Worm (Caenorhabditis elegans) whole organism, late embryonic: ENCODE results near the gene F11A5.13.

Source experiments
- C08G9.2 ChIP-seq: sonication (generic microtip); optimal IDR thresholded peaks from 2 replicates; lab custom pipeline; 2016; ENCODE audit warnings: mild to moderate bottlenecking, missing genetic modification characterization, moderate library complexity, missing compliant biosample characterization
- C38D4.7 ChIP-seq: fragments of 200-800 bp; sonication (Bioruptor generic); optimal IDR thresholded peaks from 2 replicates; lab custom pipeline; 2018; ENCODE audit warnings: mild to moderate bottlenecking, missing genetic modification characterization, moderate library complexity, missing compliant biosample characterization
- Y22D7AL.16 ChIP-seq: sonication (generic microtip); optimal IDR thresholded peaks from 2 replicates; lab custom pipeline; 2016; ENCODE audit warnings: missing genetic modification characterization, missing compliant biosample characterization
- ahr-1 ChIP-seq: sonication (generic microtip); optimal IDR thresholded peaks from 2 replicates; lab custom pipeline; 2016; ENCODE audit warnings: missing genetic modification characterization, missing compliant biosample characterization
- ceh-14 ChIP-seq: sonication (generic microtip); optimal IDR thresholded peaks from 2 replicates; lab custom pipeline; 2016; ENCODE audit warnings: missing genotype, missing genetic modification characterization, missing compliant biosample characterization
- ceh-19 ChIP-seq: fragments of 200-800 bp; sonication (Bioruptor generic); optimal IDR thresholded peaks from 2 replicates; lab custom pipeline; 2018; ENCODE audit warnings: mild to moderate bottlenecking, missing genetic modification characterization, missing compliant biosample characterization
- ceh-22 ChIP-seq: sonication (generic microtip); optimal IDR thresholded peaks from 2 replicates; lab custom pipeline; 2017; ENCODE audit warnings: missing biosample characterization, missing genetic modification characterization
- ceh-24 ChIP-seq: sonication (generic microtip); optimal IDR thresholded peaks from 2 replicates; lab custom pipeline; 2016; ENCODE audit warnings: mild to moderate bottlenecking, missing genetic modification characterization, missing compliant biosample characterization
- ceh-30 ChIP-seq: fragments of 150-350 bp; optimal IDR thresholded peaks from 2 replicates; lab custom pipeline; 2014; ENCODE audit warnings: missing biosample characterization, missing genetic modification characterization
- ceh-31 ChIP-seq: sonication (generic microtip); optimal IDR thresholded peaks from 2 replicates; lab custom pipeline; 2016; ENCODE audit warnings: missing genetic modification characterization, missing compliant biosample characterization
- ceh-34 ChIP-seq: sonication (generic microtip); optimal IDR thresholded peaks from 2 replicates; lab custom pipeline; 2016; ENCODE audit warnings: mild to moderate bottlenecking, missing genetic modification characterization, missing compliant biosample characterization
- ceh-45 ChIP-seq: fragments of 200-800 bp; sonication (Bioruptor generic); IDR thresholded peaks from 2 replicates; pipeline ENCODE4 v1.3.6; 2022; ENCODE audit warnings: missing genetic modification reagents, missing genetic modification characterization, missing compliant biosample characterization
- ceh-9 ChIP-seq: sonication (generic microtip); optimal IDR thresholded peaks from 2 replicates; lab custom pipeline; 2016; ENCODE audit warnings: mild to moderate bottlenecking, missing genetic modification characterization, inconsistent platforms, missing compliant biosample characterization
- dmd-4 ChIP-seq: sonication (generic microtip); optimal IDR thresholded peaks from 2 replicates; lab custom pipeline; 2016; ENCODE audit warnings: borderline replicate concordance, missing genetic modification characterization, missing compliant biosample characterization
- dve-1 ChIP-seq: sonication (generic microtip); optimal IDR thresholded peaks from 2 replicates; lab custom pipeline; 2017; ENCODE audit warnings: antibody characterized with exemption, mild to moderate bottlenecking, missing genetic modification characterization, missing compliant biosample characterization
- elt-4 ChIP-seq: sonication (generic microtip); optimal IDR thresholded peaks from 2 replicates; lab custom pipeline; 2016; ENCODE audit warnings: missing genetic modification characterization, missing compliant biosample characterization
- ets-4 ChIP-seq: sonication (generic microtip); optimal IDR thresholded peaks from 2 replicates; lab custom pipeline; 2016; ENCODE audit warnings: missing genetic modification characterization, missing compliant biosample characterization
- fax-1 ChIP-seq: sonication (generic microtip); optimal IDR thresholded peaks from 2 replicates; lab custom pipeline; 2016; ENCODE audit warnings: missing genotype, missing genetic modification characterization, missing compliant biosample characterization
- fkh-10 ChIP-seq: fragments of 150-350 bp; optimal IDR thresholded peaks from 2 replicates; lab custom pipeline; 2014; ENCODE audit warnings: missing biosample characterization, missing genetic modification reagents, missing genetic modification characterization
- fkh-6 ChIP-seq: sonication (generic microtip); optimal IDR thresholded peaks from 2 replicates; lab custom pipeline; 2016; ENCODE audit warnings: missing genetic modification characterization, missing compliant biosample characterization
- lim-6 ChIP-seq: sonication (generic microtip); optimal IDR thresholded peaks from 2 replicates; lab custom pipeline; 2016; ENCODE audit warnings: missing genetic modification characterization, missing compliant biosample characterization
- mec-3 ChIP-seq: sonication (generic microtip); optimal IDR thresholded peaks from 2 replicates; lab custom pipeline; 2016; ENCODE audit warnings: borderline replicate concordance, missing genetic modification characterization, missing compliant biosample characterization
- nfya-1 ChIP-seq: sonication (generic microtip); optimal IDR thresholded peaks from 2 replicates; lab custom pipeline; 2017; ENCODE audit warnings: missing genetic modification characterization, mild to moderate bottlenecking, missing compliant biosample characterization, antibody characterized with exemption, moderate library complexity
- nhr-232 ChIP-seq: sonication (generic microtip); optimal IDR thresholded peaks from 2 replicates; lab custom pipeline; 2016; ENCODE audit warnings: missing genetic modification characterization, missing compliant biosample characterization
- npax-4 ChIP-seq: sonication (generic microtip); optimal IDR thresholded peaks from 2 replicates; lab custom pipeline; 2016; ENCODE audit warnings: missing genetic modification characterization, missing compliant biosample characterization
- odd-2 ChIP-seq: sonication (generic microtip); optimal IDR thresholded peaks from 2 replicates; lab custom pipeline; 2017; ENCODE audit warnings: antibody characterized with exemption, mild to moderate bottlenecking, missing genetic modification characterization, missing compliant biosample characterization
- pat-9 ChIP-seq: fragments of 200-800 bp; sonication (Bioruptor generic); optimal IDR thresholded peaks from 2 replicates; lab custom pipeline; 2018; ENCODE audit warnings: mild to moderate bottlenecking, missing genetic modification characterization, moderate library complexity, missing compliant biosample characterization
- pax-1 ChIP-seq: fragments of 150-350 bp; optimal IDR thresholded peaks from 2 replicates; lab custom pipeline; 2014; ENCODE audit warnings: missing biosample characterization, missing genetic modification characterization
- pha-2 ChIP-seq: sonication (generic microtip); optimal IDR thresholded peaks from 2 replicates; lab custom pipeline; 2017; ENCODE audit warnings: mild to moderate bottlenecking, missing genetic modification characterization, missing compliant biosample characterization
- pha-4 ChIP-seq: fragments of 150-350 bp; optimal IDR thresholded peaks from 2 replicates; lab custom pipeline; 2018; ENCODE audit warnings: missing biosample characterization, missing genetic modification reagents, missing genetic modification characterization
- pqm-1 ChIP-seq: sonication (generic microtip); optimal IDR thresholded peaks from 2 replicates; lab custom pipeline; 2016; ENCODE audit warnings: missing genetic modification characterization, missing compliant biosample characterization
- pros-1 ChIP-seq: fragments of 150-350 bp; optimal IDR thresholded peaks from 2 replicates; lab custom pipeline; 2014; ENCODE audit warnings: missing biosample characterization, missing genetic modification reagents, missing genetic modification characterization
- ref-2 ChIP-seq: sonication (generic microtip); optimal IDR thresholded peaks from 2 replicates; lab custom pipeline; 2016; ENCODE audit warnings: missing genetic modification characterization, missing compliant biosample characterization
- sox-4 ChIP-seq: sonication (generic microtip); optimal IDR thresholded peaks from 2 replicates; lab custom pipeline; 2017; ENCODE audit warnings: mild to moderate bottlenecking, missing genetic modification characterization, inconsistent platforms, missing compliant biosample characterization
- syd-9 ChIP-seq: sonication (generic microtip); optimal IDR thresholded peaks from 2 replicates; lab custom pipeline; 2016; ENCODE audit warnings: mild to moderate bottlenecking, missing genetic modification characterization, moderate library complexity, missing compliant biosample characterization
- tbx-2 ChIP-seq: sonication (generic microtip); optimal IDR thresholded peaks from 2 replicates; lab custom pipeline; 2016; ENCODE audit warnings: missing genetic modification characterization, missing compliant biosample characterization
- tbx-7 ChIP-seq: sonication (generic microtip); optimal IDR thresholded peaks from 2 replicates; lab custom pipeline; 2016; ENCODE audit warnings: missing genotype, missing genetic modification characterization, missing compliant biosample characterization
- ttx-3 ChIP-seq: sonication (generic microtip); optimal IDR thresholded peaks from 2 replicates; lab custom pipeline; 2016; ENCODE audit warnings: missing genetic modification reagents, missing genetic modification characterization, missing compliant biosample characterization
- unc-3 ChIP-seq, 2 experiments: fragments of 200-800 bp in 1 of 2; sonication (Bioruptor generic) in 1 of 2; sonication (generic microtip) in 1 of 2; conservative IDR thresholded peaks in 1 of 2; optimal IDR thresholded peaks in 1 of 2; 2 replicates each; pipeline versions ENCODE4 v1.3.6 to Lab custom; 2016 to 2022; ENCODE audit warnings: missing compliant biosample characterization in 2 of 2, missing genetic modification characterization in 2 of 2, missing genetic modification reagents in 1 of 2
- unc-42 ChIP-seq: sonication (generic microtip); optimal IDR thresholded peaks from 2 replicates; lab custom pipeline; 2016; ENCODE audit warnings: missing genotype, missing genetic modification characterization, missing compliant biosample characterization
- unc-86 ChIP-seq: sonication (generic microtip); optimal IDR thresholded peaks from 2 replicates; lab custom pipeline; 2016; ENCODE audit warnings: missing genetic modification characterization, missing compliant biosample characterization
- zip-5 ChIP-seq: sonication (generic microtip); optimal IDR thresholded peaks from 2 replicates; lab custom pipeline; 2016; ENCODE audit warnings: missing genetic modification characterization, missing compliant biosample characterization
- ztf-16 ChIP-seq: sonication (generic microtip); optimal IDR thresholded peaks from 2 replicates; lab custom pipeline; 2017; ENCODE audit warnings: missing genetic modification characterization, missing compliant biosample characterization

F11A5.13 gene

DNA sequence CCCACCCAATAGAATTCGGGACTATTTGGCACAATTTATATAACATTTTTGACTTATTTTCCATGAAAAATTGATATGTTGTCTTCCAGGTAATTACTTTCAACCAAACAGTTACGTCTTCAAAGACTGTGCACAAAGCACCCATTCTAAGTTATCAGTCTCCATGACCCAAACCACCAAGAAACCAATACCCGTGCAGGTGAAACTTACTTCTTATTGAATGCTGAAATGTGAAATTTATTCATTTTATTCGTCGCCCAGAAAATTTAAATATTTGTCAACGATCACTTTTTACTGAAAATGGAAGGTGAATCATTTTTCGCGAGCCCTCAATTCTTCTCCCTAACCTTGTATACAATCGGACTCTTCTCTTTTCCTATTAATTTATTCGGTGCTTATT lies 36.0 kb downstream of the F11A5.13 start, which contains the start of gene srh-281:
TSS of gene srh-281 (plus strand) at position 301 of the 400 bp plus-strand sequence.
- no peak for TF ChIP-seq nhr-232 (tag; lab: Kevin White, UChicago)
- no peak for TF ChIP-seq zip-5
- TF ChIP-seq ref-2 = no peak
- no peak for TF ChIP-seq fkh-10 (GFP tag; lab: Kevin White, UChicago)
- no peak for TF ChIP-seq ahr-1 (tag; lab: Kevin White, UChicago)
- no peak for TF ChIP-seq C08G9.2 (tag; lab: Kevin White, UChicago)
- TF ChIP-seq mec-3 = no peak
- TF ChIP-seq ceh-24 = no peak
- TF ChIP-seq, all 69 proteins: peak for 0

DNA sequence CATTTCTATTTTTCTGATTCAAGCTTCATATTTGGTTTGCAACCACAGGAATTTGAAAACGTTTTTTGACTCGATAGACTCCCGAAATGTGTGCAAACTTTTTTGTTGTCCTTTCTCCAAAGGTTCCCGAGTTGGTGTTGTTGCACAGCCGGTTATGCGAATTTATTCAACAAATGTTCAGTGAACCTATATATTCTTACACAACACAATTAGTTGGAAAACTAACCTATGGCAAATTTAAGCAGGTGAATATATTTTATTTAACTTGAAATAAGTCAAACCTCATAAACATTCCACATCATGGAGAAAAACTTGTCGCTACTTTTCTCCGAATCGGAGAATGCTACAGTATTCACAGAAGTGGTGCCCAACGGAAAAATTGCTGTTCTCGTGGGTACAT lies 43.1 kb downstream of the F11A5.13 start, which contains the start of gene srz-14:
TSS of gene srz-14 (plus strand) at position 301 of the 400 bp plus-strand sequence.
- TF ChIP-seq unc-86 (tag; lab: Kevin White, UChicago) (no peak), ceh-34 (no peak), pha-2 (tag; lab: Kevin White, UChicago) (no peak), sox-4 (tag; lab: Kevin White, UChicago) (no peak), ceh-22 (tag; lab: Kevin White, UChicago) (no peak), fax-1 (no peak), zip-5 (no peak), ceh-14 (tag; lab: Kevin White, UChicago) (no peak), elt-4 (tag; lab: Kevin White, UChicago) (no peak), C38D4.7 (GFP tag; lab: Kevin White, UChicago) (no peak), unc-3 (GFP tag; conservative IDR thresholded peaks at IDR 0.05; lab: Robert Waterston, UW) (no peak), unc-3 (tag; optimal IDR thresholded peaks at IDR 0.05; lab: Kevin White, UChicago) (no peak), tbx-7 (tag; lab: Kevin White, UChicago) (no peak), dve-1 (tag; lab: Kevin White, UChicago) (no peak)
- TF ChIP-seq, all 69 proteins: peak for 0

ce11 chrV:16182918-16183317 lies 43.6 kb downstream of the F11A5.13 start, which contains the start of gene srh-277:
Gene srh-277 (plus strand): TSS chrV:16183218.
- no peak for TF ChIP-seq ttx-3 (tag; lab: Kevin White, UChicago)
- TF ChIP-seq syd-9 = no peak
- no peak for TF ChIP-seq unc-42 (tag; lab: Kevin White, UChicago)
- TF ChIP-seq pha-4 (tag; lab: Kevin White, UChicago) = no peak
- no peak for TF ChIP-seq C08G9.2 (tag; lab: Kevin White, UChicago)
- TF ChIP-seq pax-1 (tag; lab: Kevin White, UChicago) = no peak
- no peak for TF ChIP-seq ets-4 (tag; lab: Kevin White, UChicago)
- TF ChIP-seq pat-9 (tag; lab: Kevin White, UChicago) = no peak
- TF ChIP-seq ceh-19 (GFP tag; lab: Kevin White, UChicago) = no peak
- no peak for TF ChIP-seq npax-4
- no peak for TF ChIP-seq tbx-2
- TF ChIP-seq sox-4 (tag; lab: Kevin White, UChicago) = no peak
- no peak for TF ChIP-seq ahr-1 (tag; lab: Kevin White, UChicago)
- TF ChIP-seq ceh-30 (tag; lab: Kevin White, UChicago) = no peak
- TF ChIP-seq fkh-6 = no peak
- TF ChIP-seq lim-6 (tag; lab: Kevin White, UChicago) = no peak
- TF ChIP-seq dve-1 (tag; lab: Kevin White, UChicago) = no peak

ce11 chrV:16182110-16182509 lies 44.4 kb downstream of the F11A5.13 start, which contains the start of gene srz-13:
Gene srz-13 (plus strand): TSS chrV:16182410.
- TF ChIP-seq ztf-16 (tag; lab: Kevin White, UChicago) (no peak), pax-1 (tag; lab: Kevin White, UChicago) (no peak), nfya-1 (no peak), ceh-22 (tag; lab: Kevin White, UChicago) (no peak), ceh-24 (no peak), lim-6 (tag; lab: Kevin White, UChicago) (no peak), ceh-31 (tag; lab: Kevin White, UChicago) (no peak), dmd-4 (tag; lab: Kevin White, UChicago) (no peak), C38D4.7 (GFP tag; lab: Kevin White, UChicago) (no peak), pros-1 (no peak), tbx-7 (tag; lab: Kevin White, UChicago) (no peak), pqm-1 (tag; lab: Kevin White, UChicago) (no peak), Y22D7AL.16 (no peak), ceh-9 (no peak), ref-2 (no peak), odd-2 (tag; lab: Kevin White, UChicago) (no peak), ceh-19 (GFP tag; lab: Kevin White, UChicago) (no peak), ceh-45 (GFP tag; lab: Robert Waterston, UW) (no peak), nhr-232 (tag; lab: Kevin White, UChicago) (no peak)
